Worm (Caenorhabditis elegans) whole organism, L4 larva: ENCODE measurements around the gene ubxn-4.

Experiments used
- ama-1 ChIP-seq: fragments of 150-350 bp; optimal IDR thresholded peaks from 2 replicates; lab custom pipeline; 2014; ENCODE audit warnings: inconsistent platforms, mixed read lengths
- daf-8 ChIP-seq: fragments of 200-800 bp; sonication (Bioruptor generic); IDR thresholded peaks from 2 replicates; pipeline ENCODE4 v1.3.6; 2022; ENCODE audit warnings: missing genetic modification characterization, missing compliant biosample characterization
- egl-27 ChIP-seq: sonication (generic microtip); optimal IDR thresholded peaks from 3 replicates; lab custom pipeline; 2017; ENCODE audit warnings: missing biosample characterization, missing genetic modification reagents, missing genetic modification characterization
- lin-13 ChIP-seq: fragments of 150-350 bp; optimal IDR thresholded peaks from 2 replicates; lab custom pipeline; 2014; ENCODE audit warnings: missing biosample characterization, missing genetic modification reagents, missing genetic modification characterization
- lsy-2 ChIP-seq, 2 experiments: fragments of 150-350 bp in 1 of 2; sonication (generic microtip) in 1 of 2; optimal IDR thresholded peaks; 2 replicates each; lab custom pipeline; 2014 to 2017; ENCODE audit warnings: missing biosample characterization in 2 of 2, missing genetic modification characterization in 2 of 2
- madf-5 ChIP-seq, 2 experiments: fragments of 200-800 bp; sonication (Bioruptor generic); IDR thresholded peaks; 2 replicates each; pipeline ENCODE4 v1.3.6; 2022; ENCODE audit warnings: missing compliant biosample characterization in 2 of 2, missing genetic modification characterization in 2 of 2
- nhr-25 ChIP-seq: sonication (generic microtip); optimal IDR thresholded peaks from 2 replicates; lab custom pipeline; 2017; ENCODE audit warnings: missing genetic modification characterization, mild to moderate bottlenecking, missing compliant biosample characterization, antibody characterized with exemption, moderate library complexity, borderline replicate concordance; ENCODE audit not compliant: insufficient read depth
- nhr-77 ChIP-seq: fragments of 150-350 bp; optimal IDR thresholded peaks from 2 replicates; lab custom pipeline; 2014; ENCODE audit warnings: missing biosample characterization, missing genetic modification characterization
- rbr-2 ChIP-seq: sonication (generic microtip); optimal IDR thresholded peaks from 2 replicates; lab custom pipeline; 2016; ENCODE audit warnings: missing genotype, missing genetic modification characterization, missing compliant biosample characterization
- spr-1 ChIP-seq: sonication (generic microtip); optimal IDR thresholded peaks from 2 replicates; lab custom pipeline; 2016; ENCODE audit warnings: mild to moderate bottlenecking, missing genetic modification characterization, missing compliant biosample characterization

ce11 chrIII:8446940-8447403 lies 41.6 kb upstream of the ubxn-4 start, which contains the start of gene rpn-3:
- peak; percentile 70 for TF ChIP-seq nhr-25 (tag; lab: Kevin White, UChicago)
- peak; percentile 98 for TF ChIP-seq nhr-77 (tag; lab: Kevin White, UChicago)
- peak; percentile 91 to 98 for TF ChIP-seq lsy-2 (tag; optimal IDR thresholded peaks at IDR 0.05; lab: Kevin White, UChicago)
- peak; percentile 75 for TF ChIP-seq ama-1 (lab: Kevin White, UChicago)
- TF ChIP-seq rbr-2 (tag; lab: Kevin White, UChicago): peak; percentile 95
- no peak for TF ChIP-seq daf-8 (GFP tag; lab: Robert Waterston, UW)
- peak; percentile 87 for TF ChIP-seq spr-1 (tag; lab: Kevin White, UChicago)
- no peak for TF ChIP-seq egl-27 (tag; lab: Kevin White, UChicago)
- TF ChIP-seq lin-13 (GFP tag; lab: Kevin White, UChicago): peak; percentile 93
- no peak for TF ChIP-seq madf-5 (GFP tag; IDR thresholded peaks at IDR 0.05; lab: Robert Waterston, UW)
